Fruit fly (Drosophila melanogaster): ENCODE measurements around the gene CG31064.

DNA sequence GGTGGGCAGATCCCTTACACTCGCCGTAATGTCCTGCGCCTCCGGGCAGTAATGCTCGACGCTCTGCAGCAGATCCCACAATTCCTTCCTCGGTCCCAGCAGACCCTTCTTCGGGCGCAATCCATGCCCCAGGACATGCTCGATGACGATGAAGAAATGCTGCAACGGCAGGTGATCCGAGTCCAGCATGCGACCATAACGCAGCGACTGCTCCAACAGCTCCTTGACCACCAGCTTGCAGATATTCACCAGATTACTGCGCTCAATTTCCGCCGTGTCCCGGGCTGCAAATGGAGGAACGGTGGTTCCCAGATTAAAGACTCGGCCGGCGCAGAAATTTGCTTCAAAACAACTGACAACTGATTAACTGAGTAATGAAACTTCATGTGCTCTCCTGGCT, 5.5 kb downstream of the CG31064 start, which contains the start of gene CG31068:
- TF ChIP-seq fru (GFP tag; optimal IDR thresholded peaks at IDR 0.05) (no peak), psq (GFP tag; optimal IDR thresholded peaks at IDR 0.05) (no peak), pan (optimal IDR thresholded peaks at IDR 0.05) (no peak), woc (GFP tag; optimal IDR thresholded peaks at IDR 0.05) (no peak), Dif (GFP tag; optimal IDR thresholded peaks at IDR 0.05; ENCODE audit: partially characterized antibody) (no peak)

All from whole organism, wandering third instar larva.